Fruit fly (Drosophila melanogaster): Measurements from ENCODE around the gene FER.

Gene FER

dm6 chr3R:9401127-9401603, 6.8 kb upstream of the FER start, which contains the start of the genes RpL34b and CG8132 (continued):
- peak; percentile 97 for TF ChIP-seq Dbx (GFP tag; IDR thresholded peaks at IDR 0.05)
- TF ChIP-seq Sox100B (GFP tag; optimal IDR thresholded peaks at IDR 0.05) = no peak
- TF ChIP-seq Lhr (GFP tag; optimal IDR thresholded peaks at IDR 0.05) = peak; percentile 97
- TF ChIP-seq stc (GFP tag; IDR thresholded peaks at IDR 0.05) = peak; percentile 93
- peak; percentile 98 for TF ChIP-seq pum (GFP tag; optimal IDR thresholded peaks at IDR 0.05)
- peak; percentile 89 for TF ChIP-seq CG3838 (GFP tag; optimal IDR thresholded peaks at IDR 0.05)
- peak; percentile 45 for TF ChIP-seq gfzf (GFP tag; optimal IDR thresholded peaks at IDR 0.05)
- TF ChIP-seq HLHmδ (GFP tag; optimal IDR thresholded peaks at IDR 0.05) = peak; percentile 96
- TF ChIP-seq en (GFP tag; optimal IDR thresholded peaks at IDR 0.05) = peak; percentile 86
- TF ChIP-seq run (tag; optimal IDR thresholded peaks at IDR 0.05) = peak; percentile 95
- peak; percentile 99 for TF ChIP-seq CG11456 (GFP tag; IDR thresholded peaks at IDR 0.05)
- peak; percentile 90 for TF ChIP-seq so (GFP tag; IDR thresholded peaks at IDR 0.05)
- TF ChIP-seq CG10565 (GFP tag; optimal IDR thresholded peaks at IDR 0.05) = peak; percentile 88
- TF ChIP-seq CG14667 (GFP tag; IDR thresholded peaks at IDR 0.05) = peak; percentile 95
- peak; percentile 88 for TF ChIP-seq Neu2 (GFP tag; optimal IDR thresholded peaks at IDR 0.05; ENCODE audit: borderline replicate concordance)
- TF ChIP-seq Dref (GFP tag; IDR thresholded peaks at IDR 0.05) = peak; percentile 56
- TF ChIP-seq CG33557 (GFP tag; optimal IDR thresholded peaks at IDR 0.05) = peak; percentile 94
- peak; percentile 70 for TF ChIP-seq CG15073 (GFP tag; optimal IDR thresholded peaks at IDR 0.05)
- peak; percentile 97 for TF ChIP-seq CG18599 (GFP tag; optimal IDR thresholded peaks at IDR 0.05)
- TF ChIP-seq Dek (tag; optimal IDR thresholded peaks at IDR 0.05) = peak; percentile 96
- peak; percentile 94 for TF ChIP-seq C15 (GFP tag; IDR thresholded peaks at IDR 0.05)
- peak; percentile 97 for TF ChIP-seq CG13894 (tag; optimal IDR thresholded peaks at IDR 0.05)
- peak; percentile 96 for TF ChIP-seq tgo (GFP tag; IDR thresholded peaks at IDR 0.05)
- peak; percentile 95 for TF ChIP-seq CG8290 (GFP tag; optimal IDR thresholded peaks at IDR 0.05)
- peak; percentile 92 to 97 for TF ChIP-seq CG8290 (tag; optimal IDR thresholded peaks at IDR 0.05)
- TF ChIP-seq Hr3 (GFP tag; optimal IDR thresholded peaks at IDR 0.05) = peak; percentile 96
- peak in 1 of 2 experiments; percentile 76 for TF ChIP-seq crp (GFP tag; optimal IDR thresholded peaks at IDR 0.05)
- peak; percentile 79 for TF ChIP-seq Gsc (GFP tag; IDR thresholded peaks at IDR 0.05)
- peak; percentile 82 for TF ChIP-seq CG9437 (GFP tag; optimal IDR thresholded peaks at IDR 0.05)
- peak; percentile 80 for TF ChIP-seq aop (GFP tag; IDR thresholded peaks at IDR 0.05)
- TF ChIP-seq danr (GFP tag; IDR thresholded peaks at IDR 0.05) = peak; percentile 91
- TF ChIP-seq HmgZ (tag; optimal IDR thresholded peaks at IDR 0.05) = peak; percentile 98
- TF ChIP-seq Six4 (GFP tag; optimal IDR thresholded peaks at IDR 0.05) = peak; percentile 86
- TF ChIP-seq Side (GFP tag; optimal IDR thresholded peaks at IDR 0.05) = peak; percentile 95
- TF ChIP-seq CG8089 (GFP tag; optimal IDR thresholded peaks at IDR 0.05) = peak; percentile 94
- peak; percentile 91 for TF ChIP-seq CG2116 (GFP tag; optimal IDR thresholded peaks at IDR 0.05)
- TF ChIP-seq hkb (optimal IDR thresholded peaks at IDR 0.05) = peak; percentile 91
- peak; percentile 93 for TF ChIP-seq hkb (GFP tag; IDR thresholded peaks at IDR 0.05)
- TF ChIP-seq Fer1 (GFP tag; optimal IDR thresholded peaks at IDR 0.05) = peak; percentile 96
- peak; percentile 62; the same call in 1 of the 2 replicates for TF ChIP-seq Lim3 (GFP tag; IDR thresholded peaks at IDR 0.05)
- TF ChIP-seq CG13424 (tag; optimal IDR thresholded peaks at IDR 0.05) = peak; percentile 97
- peak; percentile 19; the same call in 1 of the 3 replicates for TF ChIP-seq HLH4C (GFP tag; IDR thresholded peaks at IDR 0.05; ENCODE audit: partially characterized antibody)
- TF ChIP-seq NFAT (GFP tag; IDR thresholded peaks at IDR 0.05) = peak; percentile 98
- TF ChIP-seq CG10209 (GFP tag; optimal IDR thresholded peaks at IDR 0.05) = peak; percentile 96
- TF ChIP-seq CG10959 (GFP tag; IDR thresholded peaks at IDR 0.05) = peak; percentile 88
- TF ChIP-seq CG34422 (GFP tag; IDR thresholded peaks at IDR 0.05) = peak; percentile 96
- peak; percentile 84 for TF ChIP-seq CG12219 (GFP tag; optimal IDR thresholded peaks at IDR 0.05)
- TF ChIP-seq NK7.1 (GFP tag; optimal IDR thresholded peaks at IDR 0.05) = peak; percentile 92
- peak; percentile 89 for TF ChIP-seq cwo (GFP tag; optimal IDR thresholded peaks at IDR 0.05)
- TF ChIP-seq CG3065 (GFP tag; optimal IDR thresholded peaks at IDR 0.05) = peak; percentile 88
- peak; percentile 80 for TF ChIP-seq CG8359 (GFP tag; optimal IDR thresholded peaks at IDR 0.05; ENCODE audit: borderline replicate concordance)

Data from whole organism, embryonic.